Fruit fly (Drosophila melanogaster) ovary, adult (tissue): ENCODE measurements around the gene CG42823.

Experiments used
- CG17801 ChIP-seq: fragments of 200-800 bp; optimal IDR thresholded peaks from 2 replicates; lab custom pipeline; 2019; ENCODE audit warnings: missing biosample characterization, mild to moderate bottlenecking, missing genetic modification characterization, moderate library complexity; ENCODE audit not compliant: partially characterized antibody

Gene CG42823

dm6 chr3R:17409319-17409718 is 4.4 kb upstream of the CG42823 start, which contains the start of gene CG5860:
TSS of gene CG5860 (plus strand) at chr3R:17409619.
- no peak for TF ChIP-seq CG17801

DNA sequence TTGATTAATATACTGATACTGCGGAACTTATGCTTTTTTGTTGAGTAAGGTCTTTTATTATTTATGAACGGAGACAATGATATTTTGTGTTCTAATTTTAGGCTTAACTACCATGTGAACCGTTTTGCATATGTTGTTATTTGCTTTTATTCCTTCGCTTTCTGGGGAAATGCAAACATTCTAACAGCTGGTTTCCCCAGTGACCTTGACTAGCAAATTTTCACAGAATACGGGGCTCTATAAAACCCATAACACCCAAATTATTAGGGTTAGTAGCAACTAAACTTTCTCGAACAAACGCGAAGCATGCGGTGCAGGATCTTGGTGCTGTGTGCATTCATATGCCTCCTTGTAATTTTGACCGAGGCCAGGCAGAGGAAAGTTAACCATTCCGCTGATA is 2.7 kb upstream of the CG42823 start, which contains the start of gene CG17283:
Gene CG17283, plus strand, starts transcription at position 301 of the 400 bp plus-strand sequence.
- no peak for TF ChIP-seq CG17801

dm6 chr3R:17406411-17406810 is 1.5 kb upstream of the CG42823 start, which contains the start of the genes CG42824 and CG42798:
TSS of gene CG42824 (minus strand) at chr3R:17406511.
TSS of gene CG42798 (plus strand) at chr3R:17406678.
- TF ChIP-seq CG17801: no peak

dm6 chr3R:17404155-17404554 is 754 bp downstream of the CG42823 start:
- no peak for TF ChIP-seq CG17801

DNA sequence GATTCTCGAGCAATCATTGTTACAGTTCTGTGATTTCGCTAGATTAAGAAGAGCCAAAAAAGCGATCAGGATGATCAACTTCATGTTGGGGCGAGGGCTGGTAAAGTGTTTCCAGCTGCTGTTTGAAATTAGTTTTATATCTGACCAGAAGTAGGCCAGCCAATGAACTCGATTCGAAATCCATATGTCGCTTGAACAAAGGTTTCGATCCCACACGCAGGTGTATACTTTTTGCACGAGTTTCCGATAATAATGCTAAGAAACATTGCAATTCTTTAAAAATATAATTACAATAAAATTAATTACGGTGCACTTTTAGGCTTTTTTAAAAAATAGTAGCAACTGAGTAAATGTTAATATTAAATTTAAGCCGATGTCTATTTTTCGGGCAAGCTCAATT is 1.3 kb downstream of the CG42823 start, which contains the start of gene CG34280:
Gene CG34280, minus strand, starts transcription at position 101 of the 400 bp plus-strand sequence.
- TF ChIP-seq CG17801: no peak

dm6 chr3R:17403188-17403587 is 1.7 kb downstream of the CG42823 start, which contains the start of gene CG34279:
TSS of gene CG34279 (minus strand) at chr3R:17403288.
- no peak for TF ChIP-seq CG17801

dm6 chr3R:17402434-17402833 is 2.5 kb downstream of the CG42823 start, which contains the start of gene Sur-8:
TSS of gene Sur-8 (minus strand) at chr3R:17402515.
- TF ChIP-seq CG17801: no peak

DNA sequence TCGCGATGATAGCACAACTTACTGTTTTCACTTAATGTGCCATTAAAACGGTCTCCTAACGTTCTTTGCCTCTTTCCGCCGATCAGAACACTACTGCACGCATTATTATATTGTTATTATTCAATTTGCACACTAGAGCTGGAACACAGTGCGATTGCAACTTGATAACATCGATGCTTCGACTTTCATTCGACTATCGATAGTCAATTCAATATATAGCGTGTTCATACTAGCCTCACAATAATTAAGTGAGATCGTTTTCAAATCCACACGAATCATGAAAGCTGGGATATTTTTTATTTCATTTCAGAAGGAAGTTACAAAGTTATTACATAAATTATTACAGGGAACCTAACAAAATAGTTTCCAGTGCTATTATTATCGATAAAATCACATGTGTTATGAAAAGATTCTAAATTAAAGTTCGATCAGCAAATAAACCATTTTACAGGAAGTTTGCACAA is 3.6 kb downstream of the CG42823 start:
- peak; percentile 20 for TF ChIP-seq CG17801

DNA sequence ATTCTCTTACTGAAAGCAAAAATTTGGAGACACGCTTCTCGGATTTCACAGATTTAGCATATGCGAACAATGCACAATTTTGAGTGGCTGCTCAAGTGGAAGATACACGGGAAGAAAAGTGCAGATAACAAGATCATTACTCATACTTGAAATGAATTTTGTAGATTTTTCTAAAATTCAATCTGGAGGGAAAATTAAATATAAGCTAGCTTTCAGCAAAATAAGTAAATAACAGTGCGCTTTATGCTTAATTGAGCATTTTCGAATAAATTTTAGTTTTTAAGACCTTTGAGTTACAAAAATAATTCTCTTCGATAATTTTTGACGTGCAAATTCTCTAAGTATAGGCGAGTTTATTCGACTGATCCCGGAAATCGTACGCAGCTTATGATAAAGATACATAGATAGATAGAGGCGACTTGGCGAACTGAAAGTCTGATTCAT is 4.2 kb downstream of the CG42823 start:
- TF ChIP-seq CG17801: peak; percentile 51

- no peak for TF ChIP-seq CG17801
Measured at dm6 chr3R:17400102-17400501, 4.8 kb downstream of the CG42823 start.

DNA sequence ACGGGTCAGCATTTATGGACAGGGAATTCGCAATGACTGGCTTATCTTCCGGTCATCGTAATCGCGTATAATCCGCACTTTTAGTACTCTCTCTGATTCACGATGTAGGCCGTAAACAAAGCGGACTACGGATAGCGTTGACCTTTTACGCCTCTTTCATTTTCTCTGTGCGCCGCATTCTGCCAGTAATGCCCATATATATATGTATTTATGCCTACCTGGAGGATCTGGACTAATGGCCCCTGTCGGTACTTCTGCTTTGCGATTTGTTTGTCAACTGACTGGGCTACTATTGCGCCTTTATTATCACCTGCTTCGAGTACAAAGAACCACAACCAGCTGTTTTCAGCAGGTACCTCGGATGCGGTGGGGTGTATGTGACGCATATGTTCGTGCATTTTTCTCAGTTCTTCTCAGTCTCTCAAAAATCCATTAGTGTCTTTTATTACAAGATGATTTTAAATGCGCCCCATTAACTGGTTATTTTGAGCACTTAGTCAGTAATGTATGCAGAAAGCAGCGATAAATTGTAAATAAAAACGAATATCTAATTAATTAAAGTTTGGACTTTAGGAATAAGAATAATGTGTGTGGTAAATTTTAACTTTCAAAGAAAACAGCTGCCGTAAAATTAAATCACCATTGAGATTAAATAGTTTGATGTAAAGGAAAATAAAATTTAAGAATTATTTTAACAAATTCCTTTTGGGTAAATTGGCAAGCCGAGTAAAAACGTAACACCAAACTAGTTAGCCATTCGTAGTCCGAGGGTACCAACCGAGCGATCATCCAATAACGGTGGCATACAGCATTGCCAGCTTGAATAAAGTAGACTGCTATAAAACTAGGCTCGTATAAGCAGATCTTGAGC is 10.4 kb downstream of the CG42823 start, which contains the start of gene CREG:
Gene CREG, minus strand, starts transcription at position 323 of the 871 bp plus-strand sequence.
- no peak for TF ChIP-seq CG17801

dm6 chr3R:17391313-17391845 is 13.5 kb downstream of the CG42823 start, which contains the start of the genes Brf and sds22:
TSS of gene Brf (minus strand) at chr3R:17391337.
TSS of gene sds22 (plus strand) at chr3R:17391594.
- TF ChIP-seq CG17801: peak; percentile 96

DNA sequence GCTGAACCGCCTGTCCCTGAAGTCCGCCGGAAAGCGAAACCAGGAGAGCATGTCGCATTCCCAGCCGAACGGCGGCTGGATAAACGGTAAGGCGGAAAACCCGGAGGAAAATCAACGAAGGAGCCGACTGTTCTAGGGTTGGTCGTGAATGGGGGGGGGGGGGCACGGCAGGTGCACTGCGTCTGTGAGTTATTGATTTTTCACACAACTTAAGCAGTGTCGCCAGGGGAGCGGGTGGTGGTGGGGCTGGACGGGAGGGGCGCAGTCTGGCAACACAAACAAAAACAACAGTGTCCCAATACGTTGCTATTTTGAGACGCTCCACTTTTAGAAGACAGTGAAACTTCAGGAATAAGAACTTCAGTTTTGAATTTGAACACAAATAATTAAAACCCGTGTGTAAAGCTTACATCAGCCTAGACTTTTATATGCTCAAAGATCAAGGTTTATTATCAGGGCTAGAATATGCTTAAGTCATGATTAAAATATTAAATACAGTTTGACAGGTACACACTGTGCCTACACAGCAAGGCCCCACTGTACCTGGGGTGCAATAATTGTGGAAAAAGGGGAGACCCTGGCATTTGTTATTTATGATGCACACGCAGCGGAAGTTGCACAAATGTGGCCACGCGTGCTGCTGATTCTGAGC is 18.6 kb downstream of the CG42823 start:
- TF ChIP-seq CG17801: peak; percentile 51

DNA sequence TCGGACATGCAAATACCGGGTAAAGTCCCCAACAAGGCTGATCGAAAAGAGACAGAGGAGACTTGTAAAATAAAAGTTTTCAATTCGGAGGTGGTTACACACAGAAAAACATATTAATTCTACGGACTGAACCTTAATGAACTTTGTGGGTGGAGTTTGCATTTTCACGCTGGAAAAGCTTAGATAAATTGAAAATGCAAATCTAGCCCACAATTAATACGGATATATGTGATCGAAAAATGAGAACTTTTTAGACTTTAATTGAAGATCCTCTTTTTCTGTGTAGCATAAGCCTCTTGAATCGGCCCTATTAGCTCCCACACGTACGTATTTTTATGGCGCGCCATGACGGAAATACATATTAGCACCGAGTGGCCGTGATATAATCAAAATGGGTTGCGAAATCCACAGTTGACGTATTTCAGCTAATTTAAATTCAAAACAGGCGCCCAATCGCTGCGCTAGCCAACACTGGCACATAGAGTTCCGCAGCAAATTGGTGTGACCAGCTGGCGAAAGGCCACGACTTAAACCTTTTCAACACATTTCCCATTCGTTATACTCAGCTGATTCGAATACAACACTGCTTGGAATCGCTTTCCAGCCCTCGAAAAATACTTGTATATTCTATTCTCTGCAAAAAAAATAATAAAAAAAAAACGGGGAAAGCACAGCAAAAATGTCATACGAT is 19.4 kb downstream of the CG42823 start:
- TF ChIP-seq CG17801: peak; percentile 79

- TF ChIP-seq CG17801: no peak
Measured at dm6 chr3R:17381916-17382315, 23.0 kb downstream of the CG42823 start.

DNA sequence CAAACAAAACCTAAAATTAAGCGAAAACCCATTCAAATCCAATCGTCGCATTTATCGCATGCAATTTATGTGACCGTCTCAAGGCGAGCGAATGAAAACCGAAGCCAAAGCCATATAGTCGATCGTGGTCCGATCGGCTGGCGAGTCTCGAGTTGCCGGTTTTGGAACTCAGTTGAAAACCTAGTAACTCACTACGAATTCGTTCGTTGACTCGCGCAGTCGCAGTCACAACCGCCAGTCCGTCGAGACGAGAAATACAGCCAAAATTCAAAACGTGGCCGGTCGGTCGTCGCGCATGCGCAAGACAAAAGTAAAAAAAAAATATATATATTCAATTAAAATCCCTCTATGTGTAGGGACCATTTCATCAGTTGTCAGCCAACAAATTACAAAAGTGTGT is 25.2 kb downstream of the CG42823 start, which contains the start of gene lute:
Gene lute, plus strand, starts transcription at position 203 of the 400 bp plus-strand sequence.
- no peak for TF ChIP-seq CG17801
